Worm (Caenorhabditis elegans): Measurements from ENCODE around the gene tlk-1.

- no peak for TF ChIP-seq cog-1 (tag; optimal IDR thresholded peaks at IDR 0.05)
- TF ChIP-seq med-1 (GFP tag; optimal IDR thresholded peaks at IDR 0.05; ENCODE audit: insufficient read depth) = no peak
- no peak for TF ChIP-seq ztf-23 (GFP tag; IDR thresholded peaks at IDR 0.05)
- no peak for TF ChIP-seq flt-1 (GFP tag; IDR thresholded peaks at IDR 0.05)
- TF ChIP-seq ref-1 (GFP tag; conservative IDR thresholded peaks at IDR 0.05) = no peak
- TF ChIP-seq klf-2 (GFP tag; conservative IDR thresholded peaks at IDR 0.05) = no peak
- no peak for TF ChIP-seq tab-1 (GFP tag; IDR thresholded peaks at IDR 0.05)
These were observed 4.9 kb downstream of the tlk-1 start for ce11 chrIII:9704606-9704938.

Measured in whole organism, midembryonic.